Worm (Caenorhabditis elegans) whole organism, L2 larva: ENCODE data around the gene str-248.

ENCODE experiments used
- C34F6.9 ChIP-seq: fragments of 150-350 bp; optimal IDR thresholded peaks from 2 replicates; lab custom pipeline; 2014; ENCODE audit warnings: missing biosample characterization, missing genetic modification characterization
- ama-1 ChIP-seq: fragments of 150-350 bp; optimal IDR thresholded peaks from 2 replicates; lab custom pipeline; 2018; ENCODE audit warnings: inconsistent platforms
- lin-13 ChIP-seq: fragments of 150-350 bp; optimal IDR thresholded peaks from 2 replicates; lab custom pipeline; 2014; ENCODE audit warnings: missing biosample characterization, missing genetic modification reagents, missing genetic modification characterization
- lin-39 ChIP-seq: fragments of 150-350 bp; optimal IDR thresholded peaks from 2 replicates; lab custom pipeline; 2014; ENCODE audit warnings: missing biosample characterization, missing genetic modification reagents, missing genetic modification characterization
- nhr-11 ChIP-seq: fragments of 150-350 bp; optimal IDR thresholded peaks from 2 replicates; lab custom pipeline; 2014; ENCODE audit warnings: missing biosample characterization, missing genetic modification characterization
- nhr-23 ChIP-seq: fragments of 150-350 bp; optimal IDR thresholded peaks from 2 replicates; lab custom pipeline; 2014; ENCODE audit warnings: missing biosample characterization, missing genetic modification reagents, missing genetic modification characterization
- nhr-237 ChIP-seq: fragments of 150-350 bp; optimal IDR thresholded peaks from 2 replicates; lab custom pipeline; 2014; ENCODE audit warnings: missing biosample characterization, missing genetic modification characterization
- nhr-77 ChIP-seq: fragments of 150-350 bp; optimal IDR thresholded peaks from 2 replicates; lab custom pipeline; 2014; ENCODE audit warnings: missing biosample characterization, missing genetic modification characterization
- skn-1 ChIP-seq: sonication (generic microtip); optimal IDR thresholded peaks from 2 replicates; lab custom pipeline; 2017; ENCODE audit warnings: missing biosample characterization, missing genetic modification characterization
- snpc-4 ChIP-seq: fragments of 150-350 bp; optimal IDR thresholded peaks from 2 replicates; lab custom pipeline; 2014; ENCODE audit warnings: missing biosample characterization, missing genetic modification characterization
- unc-62 ChIP-seq: fragments of 150-350 bp; optimal IDR thresholded peaks from 2 replicates; lab custom pipeline; 2014; ENCODE audit warnings: missing biosample characterization, missing genetic modification reagents, missing genetic modification characterization
- zag-1 ChIP-seq: fragments of 150-350 bp; optimal IDR thresholded peaks from 2 replicates; lab custom pipeline; 2014; ENCODE audit warnings: missing biosample characterization, missing genetic modification characterization
- ztf-11 ChIP-seq: sonication (generic microtip); optimal IDR thresholded peaks from 2 replicates; lab custom pipeline; 2017; ENCODE audit warnings: missing biosample characterization, missing genetic modification characterization

- TF ChIP-seq lin-39 (tag; lab: Kevin White, UChicago) (no peak), nhr-11 (tag; lab: Kevin White, UChicago) (no peak), snpc-4 (no peak), ama-1 (no peak), nhr-237 (tag; lab: Kevin White, UChicago) (no peak), lin-13 (GFP tag; lab: Kevin White, UChicago) (no peak), skn-1 (tag; lab: Kevin White, UChicago) (no peak), nhr-23 (tag; lab: Kevin White, UChicago) (no peak), zag-1 (tag; lab: Kevin White, UChicago) (no peak), unc-62 (GFP tag; lab: Kevin White, UChicago) (no peak), nhr-77 (tag; lab: Kevin White, UChicago) (no peak), ztf-11 (tag; lab: Kevin White, UChicago) (no peak), C34F6.9 (no peak)
These were observed 47.8 kb upstream of the str-248 start, which contains the start of gene nhr-52 for ce11 chrV:15677222-15677621.
